Worm (Caenorhabditis elegans): ENCODE data around the gene sars-2.

Gene sars-2

ce11 chrIV:4398420-4398819 lies 41.0 kb downstream of the sars-2 start:
- TF ChIP-seq lsy-2 (tag; optimal IDR thresholded peaks at IDR 0.05) (peak; percentile 18), ham-2 (GFP tag; optimal IDR thresholded peaks at IDR 0.05) (peak; percentile 72), unc-62 (GFP tag; optimal IDR thresholded peaks at IDR 0.05) (peak; percentile 5), pha-4 (tag; optimal IDR thresholded peaks at IDR 0.05) (peak; percentile 14), cnd-1 (tag; optimal IDR thresholded peaks at IDR 0.05) (peak; percentile 19), ceh-39 (tag; optimal IDR thresholded peaks at IDR 0.05) (no peak), sem-2 (GFP tag; optimal IDR thresholded peaks at IDR 0.05) (no peak), unc-120 (tag; optimal IDR thresholded peaks at IDR 0.05; ENCODE audit: poor library complexity, severe bottlenecking) (peak; percentile 2)

ce11 chrIV:4398890-4399289 lies 41.5 kb downstream of the sars-2 start:
- no peak for TF ChIP-seq elt-1 (tag; optimal IDR thresholded peaks at IDR 0.05; ENCODE audit: borderline replicate concordance, insufficient read depth)
- TF ChIP-seq cnd-1 (tag; optimal IDR thresholded peaks at IDR 0.05) = no peak
- no peak for TF ChIP-seq sptf-1 (tag; optimal IDR thresholded peaks at IDR 0.05)
- TF ChIP-seq mep-1 (tag; optimal IDR thresholded peaks at IDR 0.05) = no peak
- TF ChIP-seq lin-13 (tag; optimal IDR thresholded peaks at IDR 0.05) = no peak
- TF ChIP-seq ceh-83 (GFP tag; optimal IDR thresholded peaks at IDR 0.05) = no peak

ce11 chrIV:4399418-4400136 lies 42.1 kb downstream of the sars-2 start:
- no peak for TF ChIP-seq ceh-39 (tag; optimal IDR thresholded peaks at IDR 0.05)
- peak; percentile 12 for TF ChIP-seq pha-4 (tag; optimal IDR thresholded peaks at IDR 0.05)
- TF ChIP-seq lin-32 (GFP tag; optimal IDR thresholded peaks at IDR 0.05) = no peak

ce11 chrIV:4400350-4401326 lies 43.2 kb downstream of the sars-2 start, which contains the start of gene Y24D9A.6:
Y24D9A.6 (minus strand) TSS chrIV:4400400.
- no peak for TF ChIP-seq flh-1 (GFP tag; optimal IDR thresholded peaks at IDR 0.05)
- peak; percentile 54 for TF ChIP-seq nhr-237 (tag; optimal IDR thresholded peaks at IDR 0.05)
- TF ChIP-seq elt-1 (tag; optimal IDR thresholded peaks at IDR 0.05; ENCODE audit: borderline replicate concordance, insufficient read depth) = peak; percentile 53
- peak; percentile 66 for TF ChIP-seq blmp-1 (tag; optimal IDR thresholded peaks at IDR 0.05)
- TF ChIP-seq unc-62 (GFP tag; optimal IDR thresholded peaks at IDR 0.05) = peak; percentile 23
- TF ChIP-seq ces-1 (GFP tag; optimal IDR thresholded peaks at IDR 0.05) = no peak
- no peak for TF ChIP-seq zip-8 (tag; optimal IDR thresholded peaks at IDR 0.05)

- TF ChIP-seq blmp-1 (tag; optimal IDR thresholded peaks at IDR 0.05) (no peak), lin-32 (GFP tag; optimal IDR thresholded peaks at IDR 0.05) (no peak)
Observed at ce11 chrIV:4402413-4402812, 45.0 kb downstream of the sars-2 start.

ce11 chrIV:4403870-4404269 lies 46.4 kb downstream of the sars-2 start:
- TF ChIP-seq ces-1 (GFP tag; optimal IDR thresholded peaks at IDR 0.05) (peak; percentile 99), mep-1 (tag; optimal IDR thresholded peaks at IDR 0.05) (no peak)

ce11 chrIV:4405126-4405525 lies 47.7 kb downstream of the sars-2 start, which contains the start of gene Y24D9A.7:
Y24D9A.7 (minus strand) TSS chrIV:4405171.
- TF ChIP-seq zip-8 (tag; optimal IDR thresholded peaks at IDR 0.05) (no peak), elt-1 (tag; optimal IDR thresholded peaks at IDR 0.05; ENCODE audit: borderline replicate concordance, insufficient read depth) (no peak), tbx-8 (GFP tag; optimal IDR thresholded peaks at IDR 0.05) (no peak), lin-13 (tag; optimal IDR thresholded peaks at IDR 0.05) (no peak), nhr-28 (tag; optimal IDR thresholded peaks at IDR 0.05) (no peak), nhr-76 (tag; optimal IDR thresholded peaks at IDR 0.05) (no peak)
